Fruit fly (Drosophila melanogaster) whole organism: Measurements from ENCODE around the gene CDase.

ENCODE experiments used
- CG8478 ChIP-seq: fragments of >200 bp; optimal IDR thresholded peaks from 2 replicates; lab custom pipeline; 2018; ENCODE audit warnings: inconsistent platforms
- Dll ChIP-seq: fragments of >200 bp; optimal IDR thresholded peaks from 2 replicates; lab custom pipeline; 2017
- EcR ChIP-seq, 2 experiments: fragments of >200 bp; optimal IDR thresholded peaks; 2 replicates each; lab custom pipeline; 2017; ENCODE audit warnings: missing biosample characterization in 2 of 2, missing genetic modification characterization in 2 of 2, missing genetic modification reagents in 2 of 2
- psq ChIP-seq: fragments of >200 bp; optimal IDR thresholded peaks from 2 replicates; lab custom pipeline; 2017
- usp ChIP-seq: fragments of >200 bp; optimal IDR thresholded peaks from 2 replicates; lab custom pipeline; 2017; ENCODE audit warnings: missing biosample characterization, missing genetic modification characterization, mixed read lengths

- TF ChIP-seq Dll (lab: Kevin White, UChicago) (no peak), CG8478 (lab: Kevin White, UChicago) (no peak), EcR (GFP tag; optimal IDR thresholded peaks at IDR 0.05; lab: Kevin White, UChicago) (no peak), psq (no peak), usp (no peak)
Observed at dm6 chr3R:30416765-30417274, 42.5 kb upstream of the CDase start.
